Fruit fly (Drosophila melanogaster): ENCODE results near the gene Spn.

Spn gene

dm6 chr3L:2487248-2487647 lies 66.8 kb downstream of the Spn start (continued):
- TF ChIP-seq aop (GFP tag; IDR thresholded peaks at IDR 0.05), result no peak
- no peak for TF ChIP-seq Doc3 (GFP tag; IDR thresholded peaks at IDR 0.05; ENCODE audit: partially characterized antibody)
- TF ChIP-seq ATbp (GFP tag; optimal IDR thresholded peaks at IDR 0.05), result no peak
- TF ChIP-seq hb (GFP tag; IDR thresholded peaks at IDR 0.05; ENCODE audit: partially characterized antibody), result no peak
- no peak for TF ChIP-seq knrl (GFP tag; IDR thresholded peaks at IDR 0.05; ENCODE audit: partially characterized antibody)
- no peak for TF ChIP-seq CG10321 (GFP tag; IDR thresholded peaks at IDR 0.05)
- TF ChIP-seq Rfx (GFP tag; IDR thresholded peaks at IDR 0.05), result no peak
- TF ChIP-seq HLH54F (GFP tag; optimal IDR thresholded peaks at IDR 0.05), result no peak
- no peak for TF ChIP-seq zf30C (GFP tag; optimal IDR thresholded peaks at IDR 0.05)
- TF ChIP-seq CG8089 (GFP tag; optimal IDR thresholded peaks at IDR 0.05), result no peak
- TF ChIP-seq CG7839 (tag; optimal IDR thresholded peaks at IDR 0.05), result peak; percentile 26
- no peak for TF ChIP-seq CG9215 (GFP tag; IDR thresholded peaks at IDR 0.05)
- no peak for TF ChIP-seq CG10654 (GFP tag; optimal IDR thresholded peaks at IDR 0.05)
- no peak for TF ChIP-seq psq (GFP tag; optimal IDR thresholded peaks at IDR 0.05)
- TF ChIP-seq CG8290 (GFP tag; optimal IDR thresholded peaks at IDR 0.05), result no peak
- no peak for TF ChIP-seq CG8290 (tag; optimal IDR thresholded peaks at IDR 0.05)
- no peak for TF ChIP-seq wek (GFP tag; optimal IDR thresholded peaks at IDR 0.05)
- TF ChIP-seq sna (GFP tag; IDR thresholded peaks at IDR 0.05; ENCODE audit: partially characterized antibody), result no peak
- no peak for TF ChIP-seq bab2 (GFP tag; optimal IDR thresholded peaks at IDR 0.05)
- TF ChIP-seq klu (GFP tag; IDR thresholded peaks at IDR 0.05), result no peak
- TF ChIP-seq Mrtf (GFP tag; IDR thresholded peaks at IDR 0.05), result no peak
- peak; percentile 7 for TF ChIP-seq ind (GFP tag; optimal IDR thresholded peaks at IDR 0.05)
- TF ChIP-seq maf-S (GFP tag; optimal IDR thresholded peaks at IDR 0.05), result no peak
- TF ChIP-seq nmo (GFP tag; optimal IDR thresholded peaks at IDR 0.05), result no peak
- no peak for TF ChIP-seq CG5245 (GFP tag; optimal IDR thresholded peaks at IDR 0.05)
- no peak for TF ChIP-seq CG10431 (GFP tag; optimal IDR thresholded peaks at IDR 0.05)
- no peak for TF ChIP-seq gsb-n (tag; optimal IDR thresholded peaks at IDR 0.05)
- TF ChIP-seq chn (GFP tag; optimal IDR thresholded peaks at IDR 0.05), result no peak
- TF ChIP-seq Hey (tag; optimal IDR thresholded peaks at IDR 0.05), result no peak
- TF ChIP-seq Xrp1 (GFP tag; IDR thresholded peaks at IDR 0.05), result no peak; the same call in 1 of the 2 replicates
- TF ChIP-seq lov (optimal IDR thresholded peaks at IDR 0.05), result no peak
- TF ChIP-seq lov (GFP tag; IDR thresholded peaks at IDR 0.05), result no peak

dm6 chr3L:2486493-2486892 lies 67.6 kb downstream of the Spn start:
- no peak for TF ChIP-seq BtbVII (GFP tag; optimal IDR thresholded peaks at IDR 0.05)
- TF ChIP-seq ssp (GFP tag; IDR thresholded peaks at IDR 0.05), result no peak
- no peak for TF ChIP-seq CG10565 (GFP tag; optimal IDR thresholded peaks at IDR 0.05)
- TF ChIP-seq E2f2 (GFP tag; IDR thresholded peaks at IDR 0.05), result no peak
- no peak for TF ChIP-seq prd (optimal IDR thresholded peaks at IDR 0.05)
- no peak for TF ChIP-seq prd (GFP tag; IDR thresholded peaks at IDR 0.05)
- no peak for TF ChIP-seq Rfx (GFP tag; IDR thresholded peaks at IDR 0.05)
- no peak for TF ChIP-seq CG6689 (GFP tag; IDR thresholded peaks at IDR 0.05)
- TF ChIP-seq CG10274 (GFP tag; optimal IDR thresholded peaks at IDR 0.05), result no peak
- TF ChIP-seq chinmo (GFP tag; IDR thresholded peaks at IDR 0.05; ENCODE audit: partially characterized antibody), result 0 out of 4 replicates have a peak, but pooled peaks have one; percentile 24
- no peak for TF ChIP-seq Deaf1 (tag; optimal IDR thresholded peaks at IDR 0.05)
- TF ChIP-seq Mrtf (GFP tag; IDR thresholded peaks at IDR 0.05), result no peak
- no peak for TF ChIP-seq repo (GFP tag; optimal IDR thresholded peaks at IDR 0.05)
- no peak for TF ChIP-seq Rx (GFP tag; IDR thresholded peaks at IDR 0.05)
- TF ChIP-seq fru (optimal IDR thresholded peaks at IDR 0.05), result no peak
- TF ChIP-seq CG12744 (GFP tag; optimal IDR thresholded peaks at IDR 0.05), result no peak
- TF ChIP-seq CG10267 (tag; optimal IDR thresholded peaks at IDR 0.05), result no peak
- no peak for TF ChIP-seq en (GFP tag; optimal IDR thresholded peaks at IDR 0.05)
- TF ChIP-seq her (GFP tag; optimal IDR thresholded peaks at IDR 0.05), result no peak
- TF ChIP-seq unpg (GFP tag; optimal IDR thresholded peaks at IDR 0.05), result peak; percentile 3
- TF ChIP-seq CG16815 (GFP tag; optimal IDR thresholded peaks at IDR 0.05), result no peak
- 0 out of 2 replicates have a peak, but pooled peaks have one; percentile 29 for TF ChIP-seq vvl (GFP tag; IDR thresholded peaks at IDR 0.05)
- no peak for TF ChIP-seq rib (GFP tag; IDR thresholded peaks at IDR 0.05)
- TF ChIP-seq CG14441 (GFP tag; IDR thresholded peaks at IDR 0.05), result no peak
- peak; percentile 14; the same call in 1 of the 2 replicates for TF ChIP-seq CG1024 (GFP tag; IDR thresholded peaks at IDR 0.05)
